Worm (Caenorhabditis elegans) whole organism, L3 larva: ENCODE results near the gene Y76A2B.4.

ENCODE experiments used
- ZK546.5 ChIP-seq: sonication (generic microtip); optimal IDR thresholded peaks from 2 replicates; lab custom pipeline; 2017; ENCODE audit warnings: missing biosample characterization, missing genetic modification characterization
- aly-2 ChIP-seq: fragments of 150-350 bp; optimal IDR thresholded peaks from 2 replicates; lab custom pipeline; 2014; ENCODE audit warnings: missing biosample characterization, missing genetic modification characterization
- ama-1 ChIP-seq: fragments of 150-350 bp; optimal IDR thresholded peaks from 2 replicates; lab custom pipeline; 2018
- ceh-16 ChIP-seq: sonication (generic microtip); optimal IDR thresholded peaks from 2 replicates; lab custom pipeline; 2017; ENCODE audit warnings: missing biosample characterization, missing genetic modification characterization
- ceh-28 ChIP-seq: fragments of 150-350 bp; optimal IDR thresholded peaks from 2 replicates; lab custom pipeline; 2014; ENCODE audit warnings: missing biosample characterization, missing genetic modification reagents, missing genetic modification characterization
- ceh-82 ChIP-seq: fragments of 150-350 bp; optimal IDR thresholded peaks from 2 replicates; lab custom pipeline; 2014; ENCODE audit warnings: missing biosample characterization, missing genetic modification characterization
- ceh-9 ChIP-seq: sonication (generic microtip); optimal IDR thresholded peaks from 2 replicates; lab custom pipeline; 2018; ENCODE audit warnings: missing biosample characterization, missing genetic modification characterization
- daf-12 ChIP-seq: fragments of 150-350 bp; optimal IDR thresholded peaks from 2 replicates; lab custom pipeline; 2014; ENCODE audit warnings: missing biosample characterization, missing genetic modification reagents, missing genetic modification characterization
- egl-5 ChIP-seq: fragments of 150-350 bp; optimal IDR thresholded peaks from 2 replicates; lab custom pipeline; 2017; ENCODE audit warnings: missing biosample characterization, missing genetic modification reagents, missing genetic modification characterization, inconsistent platforms
- elt-1 ChIP-seq: fragments of 150-350 bp; optimal IDR thresholded peaks from 2 replicates; lab custom pipeline; 2014; ENCODE audit warnings: missing biosample characterization, missing genetic modification characterization
- elt-2 ChIP-seq: sonication (generic microtip); optimal IDR thresholded peaks from 2 replicates; lab custom pipeline; 2016; ENCODE audit warnings: missing genetic modification reagents, mild to moderate bottlenecking, missing genetic modification characterization, missing compliant biosample characterization
- eor-1 ChIP-seq, 2 experiments: fragments of 150-350 bp; optimal IDR thresholded peaks; 2 replicates each; lab custom pipeline; 2014 to 2018; ENCODE audit warnings: missing biosample characterization in 2 of 2, missing genetic modification characterization in 2 of 2
- fkh-10 ChIP-seq: sonication (generic microtip); optimal IDR thresholded peaks from 2 replicates; lab custom pipeline; 2017; ENCODE audit warnings: missing biosample characterization, missing genetic modification reagents, missing genetic modification characterization
- fos-1 ChIP-seq: fragments of 150-350 bp; optimal IDR thresholded peaks from 2 replicates; lab custom pipeline; 2014; ENCODE audit warnings: missing biosample characterization, missing genetic modification characterization
- hmg-11 ChIP-seq: sonication (generic microtip); optimal IDR thresholded peaks from 2 replicates; lab custom pipeline; 2016; ENCODE audit warnings: missing genetic modification characterization, missing compliant biosample characterization
- jun-1 ChIP-seq: fragments of 150-350 bp; optimal IDR thresholded peaks from 2 replicates; lab custom pipeline; 2014; ENCODE audit warnings: missing biosample characterization, missing genetic modification reagents, missing genetic modification characterization
- lin-15B ChIP-seq: fragments of 150-350 bp; optimal IDR thresholded peaks from 2 replicates; lab custom pipeline; 2014; ENCODE audit warnings: missing biosample characterization, missing genetic modification characterization
- lin-39 ChIP-seq: fragments of 150-350 bp; optimal IDR thresholded peaks from 2 replicates; lab custom pipeline; 2018; ENCODE audit warnings: missing biosample characterization, missing genetic modification reagents, missing genetic modification characterization
- lsy-12 ChIP-seq: sonication (generic microtip); optimal IDR thresholded peaks from 2 replicates; lab custom pipeline; 2016; ENCODE audit warnings: mild to moderate bottlenecking, missing genetic modification characterization, missing compliant biosample characterization
- mml-1 ChIP-seq: fragments of 150-350 bp; sonication (generic microtip); optimal IDR thresholded peaks from 3 replicates; lab custom pipeline; 2014; ENCODE audit warnings: missing biosample characterization, missing genetic modification characterization
- nfya-1 ChIP-seq: sonication (generic microtip); optimal IDR thresholded peaks from 2 replicates; lab custom pipeline; 2017; ENCODE audit warnings: missing genetic modification characterization, mild to moderate bottlenecking, missing compliant biosample characterization, antibody characterized with exemption, moderate library complexity; ENCODE audit not compliant: insufficient read depth
- nhr-12 ChIP-seq: fragments of 150-350 bp; optimal IDR thresholded peaks from 2 replicates; lab custom pipeline; 2014; ENCODE audit warnings: missing biosample characterization, missing genetic modification characterization
- nhr-23 ChIP-seq: fragments of 150-350 bp; optimal IDR thresholded peaks from 2 replicates; lab custom pipeline; 2014; ENCODE audit warnings: missing biosample characterization, missing genetic modification reagents, missing genetic modification characterization
- nhr-237 ChIP-seq: fragments of 150-350 bp; optimal IDR thresholded peaks from 2 replicates; lab custom pipeline; 2014; ENCODE audit warnings: missing biosample characterization, missing genetic modification characterization
- nhr-25 ChIP-seq: sonication (generic microtip); optimal IDR thresholded peaks from 2 replicates; lab custom pipeline; 2017; ENCODE audit warnings: missing biosample characterization, missing genetic modification characterization
- nhr-28 ChIP-seq: fragments of 150-350 bp; optimal IDR thresholded peaks from 2 replicates; lab custom pipeline; 2014; ENCODE audit warnings: missing biosample characterization, missing genetic modification characterization
- nhr-43 ChIP-seq: sonication (generic microtip); optimal IDR thresholded peaks from 2 replicates; lab custom pipeline; 2016; ENCODE audit warnings: mild to moderate bottlenecking, missing genetic modification characterization, missing compliant biosample characterization; ENCODE audit not compliant: poor library complexity, severe bottlenecking
- nhr-76 ChIP-seq: fragments of 150-350 bp; sonication (generic microtip); optimal IDR thresholded peaks from 5 replicates; lab custom pipeline; 2014; ENCODE audit warnings: missing biosample characterization, missing genetic modification characterization
- nhr-77 ChIP-seq: fragments of 150-350 bp; optimal IDR thresholded peaks from 2 replicates; lab custom pipeline; 2014; ENCODE audit warnings: missing biosample characterization, missing genetic modification characterization
- pha-4 ChIP-seq: fragments of 150-350 bp; optimal IDR thresholded peaks from 2 replicates; lab custom pipeline; 2014; ENCODE audit warnings: missing biosample characterization, missing genetic modification reagents, missing genetic modification characterization
- pqm-1 ChIP-seq: fragments of 150-350 bp; optimal IDR thresholded peaks from 2 replicates; lab custom pipeline; 2017; ENCODE audit warnings: missing biosample characterization, missing genetic modification characterization, inconsistent platforms
- sea-2 ChIP-seq: fragments of 150-350 bp; sonication (generic microtip); optimal IDR thresholded peaks from 4 replicates; lab custom pipeline; 2014; ENCODE audit warnings: missing biosample characterization, missing genetic modification reagents, missing genetic modification characterization
- skn-1 ChIP-seq: fragments of 150-350 bp; optimal IDR thresholded peaks from 2 replicates; lab custom pipeline; 2014; ENCODE audit warnings: missing biosample characterization, missing genetic modification characterization
- snpc-4 ChIP-seq: fragments of 150-350 bp; optimal IDR thresholded peaks from 2 replicates; lab custom pipeline; 2014; ENCODE audit warnings: missing biosample characterization, missing genetic modification characterization
- unc-62 ChIP-seq: fragments of 150-350 bp; sonication (generic microtip); optimal IDR thresholded peaks from 4 replicates; lab custom pipeline; 2014; ENCODE audit warnings: missing biosample characterization, missing genetic modification reagents, missing genetic modification characterization
- zag-1 ChIP-seq: fragments of 150-350 bp; optimal IDR thresholded peaks from 2 replicates; lab custom pipeline; 2014; ENCODE audit warnings: missing biosample characterization, missing genetic modification characterization
- ztf-11 ChIP-seq: fragments of 150-350 bp; optimal IDR thresholded peaks from 2 replicates; lab custom pipeline; 2014; ENCODE audit warnings: missing biosample characterization, missing genetic modification characterization
- ztf-4 ChIP-seq: fragments of 150-350 bp; optimal IDR thresholded peaks from 2 replicates; lab custom pipeline; 2014; ENCODE audit warnings: missing biosample characterization, missing genetic modification characterization

Gene Y76A2B.4

DNA sequence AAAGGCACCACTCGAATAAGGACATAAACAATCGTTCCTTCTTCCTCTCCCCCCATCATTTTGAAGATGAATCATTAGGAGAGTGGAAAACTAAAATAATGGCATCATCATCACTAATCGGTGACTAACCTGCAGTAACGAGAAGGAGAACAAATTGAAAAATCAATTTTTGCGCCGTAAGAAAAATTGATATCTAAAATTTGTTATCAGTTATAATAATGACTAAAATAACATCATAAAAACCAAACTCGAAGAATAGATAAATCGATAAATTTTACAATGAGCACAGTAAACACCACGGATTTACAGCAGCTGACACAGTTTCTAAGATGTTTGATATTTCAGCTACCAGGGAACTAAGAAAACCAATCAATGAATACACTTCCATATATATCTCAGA is 20.4 kb downstream of the Y76A2B.4 start:
- TF ChIP-seq ZK546.5 (no peak), nhr-76 (tag; lab: Kevin White, UChicago) (no peak), egl-5 (tag; lab: Kevin White, UChicago) (no peak), nhr-77 (tag; lab: Kevin White, UChicago) (no peak), nhr-12 (tag; lab: Kevin White, UChicago) (no peak), elt-2 (tag; lab: Kevin White, UChicago) (peak; percentile 60), ztf-4 (tag; lab: Kevin White, UChicago) (no peak), ceh-28 (tag; lab: Kevin White, UChicago) (peak; percentile 47), fos-1 (tag; lab: Kevin White, UChicago) (peak; percentile 25), snpc-4 (no peak), pha-4 (tag; lab: Kevin White, UChicago) (peak; percentile 13), aly-2 (tag; lab: Kevin White, UChicago) (no peak), pqm-1 (tag; lab: Kevin White, UChicago) (peak; percentile 62), mml-1 (no peak), fkh-10 (GFP tag; lab: Kevin White, UChicago) (no peak), eor-1 (tag; optimal IDR thresholded peaks at IDR 0.05; lab: Kevin White, UChicago) (no peak), nhr-28 (tag; lab: Kevin White, UChicago) (no peak), lin-15B (tag; lab: Kevin White, UChicago) (no peak), skn-1 (no peak), nhr-43 (tag; lab: Kevin White, UChicago) (no peak), nhr-237 (no peak), nfya-1 (tag; lab: Kevin White, UChicago) (no peak), elt-1 (no peak), unc-62 (GFP tag; lab: Kevin White, UChicago) (no peak)

DNA sequence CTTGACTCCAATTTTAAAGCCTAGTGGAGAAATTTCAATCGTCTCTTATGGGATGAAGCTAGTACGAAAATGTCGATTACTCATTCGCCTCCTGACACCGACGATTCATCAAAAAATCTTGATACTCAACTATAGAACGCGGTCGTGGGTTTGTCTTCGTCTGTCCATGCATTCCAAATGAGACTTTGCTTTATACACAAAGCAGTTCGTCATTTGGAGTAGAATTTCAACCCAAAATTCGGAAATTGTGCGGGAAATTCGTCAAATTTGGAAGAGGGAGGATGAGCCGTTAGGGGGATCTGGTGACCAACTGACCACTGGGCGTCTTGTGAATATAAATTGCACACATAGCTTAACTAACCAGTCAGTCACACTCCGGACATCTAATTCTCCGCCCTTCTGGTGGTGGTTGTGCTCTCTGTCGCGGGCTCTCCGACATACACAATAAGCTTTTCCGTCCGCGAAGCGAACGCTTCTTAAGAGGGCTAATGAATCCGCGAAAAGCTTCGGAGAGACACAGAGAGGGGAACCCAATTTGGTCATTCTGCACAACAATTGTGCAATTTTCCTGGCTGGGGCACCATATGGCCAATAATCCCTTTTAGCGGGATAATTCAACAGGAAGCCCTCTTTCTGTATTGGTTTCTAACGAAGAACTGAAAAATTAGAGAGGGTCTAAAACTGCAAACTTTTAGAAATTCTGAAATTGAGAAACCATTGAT is 21.3 kb downstream of the Y76A2B.4 start:
- TF ChIP-seq ama-1 (lab: Kevin White, UChicago) = no peak
- TF ChIP-seq elt-1 = no peak
- TF ChIP-seq pha-4 (tag; lab: Kevin White, UChicago) = no peak
- no peak for TF ChIP-seq elt-2 (tag; lab: Kevin White, UChicago)
- no peak for TF ChIP-seq nhr-25 (tag; lab: Kevin White, UChicago)
- no peak for TF ChIP-seq eor-1 (tag; optimal IDR thresholded peaks at IDR 0.05; lab: Kevin White, UChicago)
- TF ChIP-seq fos-1 (tag; lab: Kevin White, UChicago) = no peak
- no peak for TF ChIP-seq ZK546.5
- no peak for TF ChIP-seq lin-39 (tag; lab: Kevin White, UChicago)
- no peak for TF ChIP-seq sea-2

DNA sequence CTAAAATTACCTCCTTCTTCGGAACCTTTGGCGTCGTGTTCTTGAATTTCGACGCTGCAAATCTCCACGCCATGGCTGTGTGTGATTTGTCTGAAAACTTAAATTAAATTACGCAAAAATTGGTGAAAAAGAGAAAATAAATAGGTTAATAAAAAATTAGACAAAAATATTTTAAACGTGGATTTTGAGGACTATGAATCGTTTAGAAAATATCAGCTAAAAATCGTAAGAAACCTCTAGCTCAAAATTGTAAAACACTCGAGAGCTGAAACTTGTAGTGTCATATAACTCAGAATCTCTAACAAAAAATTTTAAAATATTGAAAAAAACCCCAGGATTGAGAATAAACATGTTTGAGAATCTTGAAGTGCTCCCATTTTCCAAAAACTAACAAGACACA is 22.6 kb downstream of the Y76A2B.4 start, which contains the start of gene pod-1:
TSS of gene pod-1 (minus strand) at position 101 of the 400 bp plus-strand sequence.
- no peak for TF ChIP-seq ceh-9 (tag; lab: Kevin White, UChicago)
- no peak for TF ChIP-seq fos-1 (tag; lab: Kevin White, UChicago)
- no peak for TF ChIP-seq nhr-237
- no peak for TF ChIP-seq ceh-16 (tag; lab: Kevin White, UChicago)
- no peak for TF ChIP-seq nhr-43 (tag; lab: Kevin White, UChicago)
- no peak for TF ChIP-seq hmg-11
- no peak for TF ChIP-seq pqm-1 (tag; lab: Kevin White, UChicago)
- TF ChIP-seq jun-1 (tag; lab: Kevin White, UChicago) = no peak
- TF ChIP-seq snpc-4 = no peak
- no peak for TF ChIP-seq ceh-82
- TF ChIP-seq nhr-28 (tag; lab: Kevin White, UChicago) = no peak
- TF ChIP-seq nhr-23 (tag; lab: Kevin White, UChicago) = no peak
- TF ChIP-seq ceh-28 (tag; lab: Kevin White, UChicago) = no peak

DNA sequence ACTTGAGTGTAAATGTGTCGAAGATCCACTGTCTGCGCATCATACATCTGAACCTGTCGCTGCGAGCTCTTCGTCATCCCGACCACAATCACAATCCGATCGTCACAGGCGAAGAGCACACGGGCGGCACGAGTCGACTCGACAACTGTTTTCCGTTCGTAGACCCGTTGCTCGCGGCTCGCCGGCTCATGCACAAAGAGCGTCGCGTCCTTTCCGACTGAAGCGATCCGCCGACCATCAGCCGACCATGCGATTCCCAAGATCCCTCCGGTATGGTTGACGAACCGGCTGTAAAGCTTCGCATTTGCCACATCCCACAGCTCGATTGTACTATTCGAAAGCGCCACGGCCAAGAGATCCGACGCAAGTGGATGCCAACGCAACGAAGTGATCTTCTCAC is 28.1 kb downstream of the Y76A2B.4 start:
- no peak for TF ChIP-seq daf-12 (tag; lab: Kevin White, UChicago)
- no peak for TF ChIP-seq jun-1 (tag; lab: Kevin White, UChicago)
- no peak for TF ChIP-seq lsy-12
- TF ChIP-seq zag-1 = no peak
- no peak for TF ChIP-seq nhr-237
- TF ChIP-seq aly-2 (tag; lab: Kevin White, UChicago) = no peak
- TF ChIP-seq lin-15B (tag; lab: Kevin White, UChicago) = no peak
- TF ChIP-seq fkh-10 (GFP tag; lab: Kevin White, UChicago) = no peak
- TF ChIP-seq mml-1 = no peak
- TF ChIP-seq fos-1 (tag; lab: Kevin White, UChicago) = no peak
- no peak for TF ChIP-seq ztf-11 (tag; lab: Kevin White, UChicago)
- no peak for TF ChIP-seq ama-1 (lab: Kevin White, UChicago)
